Fruit fly (Drosophila melanogaster) whole organism, pupa: Measurements from ENCODE around the gene CG16710.

Source experiments
- CG10348 ChIP-seq: fragments of 200-800 bp; sonication (Bioruptor generic); IDR thresholded peaks from 2 replicates; pipeline ENCODE4 v1.3.6; 2022; ENCODE audit warnings: missing biosample characterization, missing genetic modification characterization
- CG12605 ChIP-seq: fragments of 200-800 bp; sonication (Bioruptor generic); IDR thresholded peaks from 2 replicates; pipeline ENCODE4 v1.3.6; 2022; ENCODE audit warnings: missing biosample characterization, missing genetic modification characterization
- CG13204 ChIP-seq: fragments of 200-800 bp; sonication (Bioruptor generic); optimal IDR thresholded peaks from 2 replicates; lab custom pipeline; 2018; ENCODE audit warnings: missing biosample characterization, mild to moderate bottlenecking, missing genetic modification characterization, moderate library complexity
- CG14655 ChIP-seq: fragments of 200-800 bp; sonication (Bioruptor generic); optimal IDR thresholded peaks from 3 replicates; lab custom pipeline; 2017; ENCODE audit warnings: mild to moderate bottlenecking, missing biosample characterization, missing genetic modification reagents, missing genetic modification characterization
- CG15710 ChIP-seq: fragments of 200-800 bp; sonication (Bioruptor generic); optimal IDR thresholded peaks from 2 replicates; lab custom pipeline; 2018; ENCODE audit warnings: missing biosample characterization, mild to moderate bottlenecking, missing genetic modification characterization, moderate library complexity
- CG17806 ChIP-seq: fragments of 200-800 bp; sonication (Bioruptor generic); optimal IDR thresholded peaks from 2 replicates; lab custom pipeline; 2018; ENCODE audit warnings: missing biosample characterization, mild to moderate bottlenecking, missing genetic modification characterization, moderate library complexity
- CG32121 ChIP-seq: fragments of 200-800 bp; sonication (Bioruptor generic); IDR thresholded peaks from 2 replicates; pipeline ENCODE4 v1.3.6; 2022; ENCODE audit warnings: missing biosample characterization, missing genetic modification characterization
- CG34367 ChIP-seq: fragments of 200-800 bp; sonication (Bioruptor generic); optimal IDR thresholded peaks from 2 replicates; lab custom pipeline; 2018; ENCODE audit warnings: missing biosample characterization, mild to moderate bottlenecking, missing genetic modification characterization
- CG4496 ChIP-seq: fragments of 200-800 bp; sonication (Bioruptor generic); IDR thresholded peaks from 3 replicates; pipeline ENCODE4 v1.3.6; 2022; ENCODE audit warnings: missing biosample characterization, missing genetic modification characterization
- CG8159 ChIP-seq: fragments of 200-800 bp; sonication (Bioruptor generic); optimal IDR thresholded peaks from 3 replicates; lab custom pipeline; 2018; ENCODE audit warnings: missing biosample characterization, mild to moderate bottlenecking, missing genetic modification characterization, moderate library complexity
- CG8301 ChIP-seq: fragments of 200-800 bp; sonication (Bioruptor generic); optimal IDR thresholded peaks from 2 replicates; lab custom pipeline; 2018; ENCODE audit warnings: missing biosample characterization, mild to moderate bottlenecking, missing genetic modification characterization
- CG9948 ChIP-seq: fragments of 200-800 bp; sonication (Bioruptor generic); optimal IDR thresholded peaks from 2 replicates; lab custom pipeline; 2018; ENCODE audit warnings: missing biosample characterization, mild to moderate bottlenecking, missing genetic modification characterization, moderate library complexity
- D1 ChIP-seq: fragments of 200-800 bp; sonication (Bioruptor generic); optimal IDR thresholded peaks from 2 replicates; lab custom pipeline; 2018; ENCODE audit warnings: missing biosample characterization, mild to moderate bottlenecking, missing genetic modification characterization, moderate library complexity
- EcR ChIP-seq: fragments of 200-800 bp; sonication (Bioruptor generic); optimal IDR thresholded peaks from 3 replicates; lab custom pipeline; 2019; ENCODE audit warnings: missing biosample characterization, missing genetic modification characterization, mild to moderate bottlenecking, moderate library complexity, missing genetic modification reagents
- Ets98B ChIP-seq: fragments of 200-800 bp; sonication (Bioruptor generic); IDR thresholded peaks from 2 replicates; pipeline ENCODE4 v1.3.6; 2022; ENCODE audit warnings: missing biosample characterization, missing genetic modification characterization
- Pif1A ChIP-seq: fragments of 200-800 bp; sonication (Bioruptor generic); optimal IDR thresholded peaks from 3 replicates; lab custom pipeline; 2016; ENCODE audit warnings: missing biosample characterization, missing genetic modification characterization
- Pif1B ChIP-seq: fragments of 200-800 bp; sonication (Bioruptor generic); optimal IDR thresholded peaks from 3 replicates; lab custom pipeline; 2016; ENCODE audit warnings: missing biosample characterization, missing genetic modification characterization
- Snoo ChIP-seq: fragments of 200-800 bp; sonication (Bioruptor generic); optimal IDR thresholded peaks from 3 replicates; lab custom pipeline; 2017; ENCODE audit warnings: missing biosample characterization, mild to moderate bottlenecking, missing genetic modification characterization, inconsistent platforms
- fd96Ca ChIP-seq: fragments of 200-800 bp; sonication (Bioruptor generic); IDR thresholded peaks from 3 replicates; pipeline ENCODE4 v1.3.6; 2022; ENCODE audit warnings: missing biosample characterization, missing genetic modification characterization
- gl ChIP-seq: fragments of 200-800 bp; sonication (Bioruptor generic); optimal IDR thresholded peaks from 2 replicates; lab custom pipeline; 2018; ENCODE audit warnings: missing biosample characterization, mild to moderate bottlenecking, missing genetic modification characterization
- rn ChIP-seq: fragments of 200-800 bp; sonication (Bioruptor generic); IDR thresholded peaks from 2 replicates; pipeline ENCODE4 v1.3.6; 2022; ENCODE audit warnings: missing biosample characterization, missing genetic modification characterization

Gene CG16710

DNA sequence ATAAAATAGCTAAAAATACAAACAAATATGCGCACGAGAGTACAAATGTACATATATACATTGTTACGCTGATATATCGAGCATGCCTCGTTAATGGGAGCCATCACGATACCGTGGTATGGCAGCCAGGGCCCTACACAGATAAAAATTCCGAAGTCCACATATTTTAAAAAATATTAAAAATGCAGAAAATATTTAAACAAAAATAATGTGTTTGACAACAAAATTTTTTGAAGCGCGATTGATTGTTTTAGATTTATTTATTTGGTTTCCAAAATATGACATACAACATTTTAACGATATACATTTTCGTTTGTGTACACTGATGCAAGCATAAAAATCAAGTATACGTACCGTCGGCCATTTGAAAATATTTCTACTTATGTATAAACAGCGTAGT lies 44.4 kb downstream of the CG16710 start:
- peak; percentile 67 for TF ChIP-seq CG12605 (GFP tag; lab: Robert Waterston, UW)
- peak; percentile 63 for TF ChIP-seq CG9948 (tag; lab: Kevin White, UChicago)
- peak; percentile 27 for TF ChIP-seq CG34367
- peak; percentile 34 for TF ChIP-seq CG17806
- TF ChIP-seq CG15710 (tag; lab: Kevin White, UChicago): peak; percentile 60
- no peak for TF ChIP-seq CG13204 (GFP tag; lab: Kevin White, UChicago)
- TF ChIP-seq Pif1A (GFP tag; lab: Kevin White, UChicago): peak; percentile 63
- peak; percentile 40 for TF ChIP-seq Snoo (tag; lab: Kevin White, UChicago)
- peak; percentile 45 for TF ChIP-seq Pif1B
- TF ChIP-seq gl (tag; lab: Kevin White, UChicago): no peak
- TF ChIP-seq D1 (tag; lab: Kevin White, UChicago): no peak
- peak; percentile 84 for TF ChIP-seq CG32121 (GFP tag; lab: Robert Waterston, UW)
- TF ChIP-seq EcR (GFP tag; lab: Kevin White, UChicago): no peak
- TF ChIP-seq fd96Ca (GFP tag; lab: Robert Waterston, UW): 0 out of 3 replicates have a peak, but pooled peaks have one; percentile 50
- TF ChIP-seq Ets98B (GFP tag; lab: Robert Waterston, UW): peak; percentile 75
- TF ChIP-seq CG8159 (tag; lab: Kevin White, UChicago): peak; percentile 69
- no peak for TF ChIP-seq CG10348
- TF ChIP-seq CG14655 (GFP tag; lab: Kevin White, UChicago): peak; percentile 67
- peak; percentile 83 for TF ChIP-seq CG4496 (GFP tag; lab: Robert Waterston, UW)
- TF ChIP-seq CG8301 (tag; lab: Kevin White, UChicago): peak; percentile 70
- TF ChIP-seq rn: peak; percentile 33; the same call in 1 of the 2 replicates
- TF ChIP-seq, all 21 proteins: peak for 16

DNA sequence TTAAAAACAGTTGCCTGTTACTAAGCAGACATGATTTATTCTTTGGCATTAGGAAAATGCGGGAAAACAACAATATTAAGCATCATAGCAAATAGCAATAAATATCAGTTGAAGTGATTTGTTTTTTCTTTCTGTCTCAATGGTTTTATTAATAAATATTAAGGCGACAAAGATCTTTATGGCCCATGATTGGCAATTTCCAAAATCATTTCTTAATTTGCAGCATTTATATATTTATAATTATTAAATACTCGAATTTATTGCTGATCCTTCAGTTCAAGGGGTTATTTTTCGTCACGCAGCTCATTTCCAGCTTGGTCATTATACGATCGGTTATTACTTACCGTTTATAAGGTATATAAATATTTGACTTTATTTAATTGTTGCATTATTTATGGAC lies 45.4 kb downstream of the CG16710 start:
- TF ChIP-seq rn (no peak), CG8301 (tag; lab: Kevin White, UChicago) (no peak), CG10348 (no peak), fd96Ca (GFP tag; lab: Robert Waterston, UW) (no peak), CG13204 (GFP tag; lab: Kevin White, UChicago) (no peak), Pif1A (GFP tag; lab: Kevin White, UChicago) (no peak), Pif1B (no peak), Ets98B (GFP tag; lab: Robert Waterston, UW) (no peak), D1 (tag; lab: Kevin White, UChicago) (no peak), CG15710 (tag; lab: Kevin White, UChicago) (no peak), EcR (GFP tag; lab: Kevin White, UChicago) (no peak), CG32121 (GFP tag; lab: Robert Waterston, UW) (no peak), CG34367 (no peak), CG9948 (tag; lab: Kevin White, UChicago) (no peak), Snoo (tag; lab: Kevin White, UChicago) (no peak), gl (tag; lab: Kevin White, UChicago) (no peak), CG12605 (GFP tag; lab: Robert Waterston, UW) (no peak), CG14655 (GFP tag; lab: Kevin White, UChicago) (no peak), CG4496 (GFP tag; lab: Robert Waterston, UW) (no peak)
- TF ChIP-seq, all 21 proteins: peak for 0

DNA sequence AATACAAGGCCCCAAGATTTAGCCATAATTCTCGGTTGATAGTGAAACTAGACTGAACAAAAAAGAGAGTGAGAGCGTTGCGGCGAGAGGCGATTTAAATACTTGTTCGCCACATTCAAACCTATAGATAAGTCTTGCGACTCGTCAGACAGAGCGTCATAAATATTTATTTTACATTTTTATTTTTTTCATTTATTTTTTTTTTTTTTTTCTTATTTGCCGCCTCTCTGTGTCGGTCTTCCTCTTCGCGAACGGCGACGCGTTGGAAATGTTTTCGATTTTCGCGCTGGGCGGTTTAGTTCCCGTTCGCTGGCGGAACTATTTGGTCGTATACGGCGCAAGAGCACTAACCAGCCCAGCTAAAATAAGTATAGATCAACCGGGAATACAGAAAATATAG lies 45.8 kb downstream of the CG16710 start:
- TF ChIP-seq CG9948 (tag; lab: Kevin White, UChicago) (peak; percentile 7), EcR (GFP tag; lab: Kevin White, UChicago) (no peak), CG10348 (no peak), CG17806 (no peak), CG8159 (tag; lab: Kevin White, UChicago) (peak; percentile 49), CG15710 (tag; lab: Kevin White, UChicago) (peak; percentile 52), fd96Ca (GFP tag; lab: Robert Waterston, UW) (0 out of 3 replicates have a peak, but pooled peaks have one; percentile 25), CG14655 (GFP tag; lab: Kevin White, UChicago) (peak; percentile 23), CG12605 (GFP tag; lab: Robert Waterston, UW) (peak; percentile 85), CG34367 (no peak), gl (tag; lab: Kevin White, UChicago) (peak; percentile 62), CG13204 (GFP tag; lab: Kevin White, UChicago) (peak; percentile 62), Pif1A (GFP tag; lab: Kevin White, UChicago) (peak; percentile 57), Snoo (tag; lab: Kevin White, UChicago) (no peak), CG4496 (GFP tag; lab: Robert Waterston, UW) (peak; percentile 76; the same call in 2 of the 3 replicates), Ets98B (GFP tag; lab: Robert Waterston, UW) (peak; percentile 71; the same call in 1 of the 2 replicates), CG32121 (GFP tag; lab: Robert Waterston, UW) (peak; percentile 28; the same call in 1 of the 2 replicates), Pif1B (peak; percentile 44), D1 (tag; lab: Kevin White, UChicago) (no peak), CG8301 (tag; lab: Kevin White, UChicago) (no peak), rn (no peak)

DNA sequence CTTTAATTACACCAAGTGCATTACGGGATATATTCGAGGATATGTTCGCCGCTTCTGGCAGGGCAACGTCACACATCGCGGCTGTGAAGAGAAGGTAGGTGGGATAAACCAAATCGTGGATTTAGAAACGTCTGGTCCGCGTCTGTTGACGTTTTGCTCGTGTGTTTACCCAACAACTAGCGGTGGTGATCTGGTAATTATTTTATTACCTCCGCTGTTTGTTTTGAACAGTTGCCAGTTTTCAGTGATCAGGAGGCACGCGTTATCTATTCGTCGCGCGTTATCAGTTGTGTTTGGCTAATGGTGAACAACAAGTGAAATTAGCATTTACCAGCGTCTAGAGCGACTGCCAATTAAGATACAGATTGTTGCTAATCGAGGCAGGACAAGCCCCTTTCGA lies 46.8 kb downstream of the CG16710 start:
- no peak for TF ChIP-seq Pif1A (GFP tag; lab: Kevin White, UChicago)
- TF ChIP-seq rn: no peak
- TF ChIP-seq CG13204 (GFP tag; lab: Kevin White, UChicago): no peak

DNA sequence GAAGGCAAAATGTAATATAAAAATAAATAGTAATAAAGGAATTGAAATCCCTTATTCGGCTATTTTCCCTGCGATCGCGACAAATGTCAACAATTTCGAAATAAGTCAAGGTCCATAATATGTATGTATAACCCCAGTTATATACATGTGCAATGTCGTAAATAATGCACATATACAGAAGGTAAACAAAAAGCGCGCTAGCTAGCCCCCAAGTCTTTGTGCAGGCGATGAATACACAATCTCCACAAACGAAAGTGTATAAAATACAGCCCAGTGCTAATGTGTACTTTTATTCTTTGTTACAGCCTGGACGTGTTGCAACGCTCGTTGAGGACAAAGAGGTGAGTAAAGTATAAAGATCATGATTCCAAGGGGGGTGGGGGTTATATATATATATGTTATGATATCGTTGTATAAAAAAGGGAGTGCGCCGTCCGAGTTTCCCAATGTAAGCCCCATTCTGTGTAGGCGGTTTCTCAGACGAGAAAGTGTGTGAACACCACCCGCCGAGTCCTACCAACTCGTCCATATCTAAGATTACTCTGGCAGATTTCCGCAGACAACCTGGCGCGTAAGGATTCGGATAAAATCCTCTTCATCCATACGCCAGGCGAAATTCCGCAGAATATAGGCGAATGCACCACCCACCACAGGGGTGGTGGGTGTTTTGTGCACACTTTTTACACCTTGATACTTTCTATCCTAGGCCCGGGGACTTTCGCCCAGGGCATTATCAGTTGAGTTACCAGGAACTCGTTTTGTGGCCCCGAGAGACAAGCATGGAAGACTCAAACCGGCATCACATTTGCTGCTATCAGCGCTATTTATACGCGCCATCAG lies 47.5 kb downstream of the CG16710 start:
- peak; percentile 84 for TF ChIP-seq CG4496 (GFP tag; lab: Robert Waterston, UW)
- TF ChIP-seq Ets98B (GFP tag; lab: Robert Waterston, UW): peak; percentile 61
- peak; percentile 21 for TF ChIP-seq CG8159 (tag; lab: Kevin White, UChicago)
- no peak for TF ChIP-seq Pif1B
- no peak for TF ChIP-seq rn
- peak; percentile 38 for TF ChIP-seq gl (tag; lab: Kevin White, UChicago)
- peak; percentile 54 for TF ChIP-seq CG13204 (GFP tag; lab: Kevin White, UChicago)
- peak; percentile 51; the same call in 2 of the 3 replicates for TF ChIP-seq fd96Ca (GFP tag; lab: Robert Waterston, UW)
- peak; percentile 57 for TF ChIP-seq CG32121 (GFP tag; lab: Robert Waterston, UW)
- peak; percentile 40 for TF ChIP-seq Snoo (tag; lab: Kevin White, UChicago)
- TF ChIP-seq EcR (GFP tag; lab: Kevin White, UChicago): peak; percentile 54
- no peak for TF ChIP-seq D1 (tag; lab: Kevin White, UChicago)
- no peak for TF ChIP-seq CG34367
- TF ChIP-seq CG15710 (tag; lab: Kevin White, UChicago): peak; percentile 6
- TF ChIP-seq CG8301 (tag; lab: Kevin White, UChicago): peak; percentile 39
- TF ChIP-seq CG14655 (GFP tag; lab: Kevin White, UChicago): peak; percentile 45
- TF ChIP-seq CG12605 (GFP tag; lab: Robert Waterston, UW): peak; percentile 62
